Fruit fly (Drosophila melanogaster) whole organism, embryonic: ENCODE measurements around the gene Ilp6.
A peak's percentile ranks its signal among the peaks of the same experiment; 100 is the strongest.

Source experiments
- CG10267 ChIP-seq: fragments of 200-800 bp; sonication (Bioruptor generic); optimal IDR thresholded peaks from 2 replicates; lab custom pipeline; 2018; ENCODE audit warnings: missing biosample characterization, mild to moderate bottlenecking, missing genetic modification characterization, moderate library complexity
- CG11247 ChIP-seq: fragments of 200-800 bp; sonication (Bioruptor generic); IDR thresholded peaks from 2 replicates; pipeline ENCODE4 v1.3.6; 2022; ENCODE audit warnings: missing biosample characterization, missing genetic modification characterization
- CG12942 ChIP-seq: fragments of 200-800 bp; sonication (Bioruptor generic); optimal IDR thresholded peaks from 3 replicates; lab custom pipeline; 2016; ENCODE audit warnings: missing biosample characterization, missing genetic modification characterization
- CG13894 ChIP-seq: fragments of 200-800 bp; sonication (Bioruptor generic); optimal IDR thresholded peaks from 3 replicates; lab custom pipeline; 2018; ENCODE audit warnings: missing biosample characterization, mild to moderate bottlenecking, missing genetic modification characterization, moderate library complexity
- CG14965 ChIP-seq: fragments of 200-800 bp; sonication (Bioruptor generic); optimal IDR thresholded peaks from 2 replicates; lab custom pipeline; 2016; ENCODE audit warnings: missing biosample characterization, missing genetic modification characterization, borderline replicate concordance
- CG15696 ChIP-seq: fragments of 200-800 bp; sonication (Bioruptor generic); optimal IDR thresholded peaks from 2 replicates; lab custom pipeline; 2019; ENCODE audit warnings: missing biosample characterization, mild to moderate bottlenecking, missing genetic modification characterization, moderate library complexity
- CG17359 ChIP-seq: fragments of 200-800 bp; sonication (Bioruptor generic); optimal IDR thresholded peaks from 3 replicates; lab custom pipeline; 2018; ENCODE audit warnings: missing biosample characterization, mild to moderate bottlenecking, missing genetic modification characterization, moderate library complexity
- CG30020 ChIP-seq: fragments of 200-800 bp; optimal IDR thresholded peaks from 2 replicates; lab custom pipeline; 2019; ENCODE audit warnings: missing biosample characterization, mild to moderate bottlenecking, missing genetic modification characterization, moderate library complexity
- CG34376 ChIP-seq: fragments of 200-800 bp; sonication (Bioruptor generic); optimal IDR thresholded peaks from 2 replicates; lab custom pipeline; 2018; ENCODE audit warnings: missing biosample characterization, mild to moderate bottlenecking, missing genetic modification characterization
- CG3847 ChIP-seq: fragments of 200-800 bp; sonication (Bioruptor generic); IDR thresholded peaks from 2 replicates; pipeline ENCODE4 v1.3.6; 2022; ENCODE audit warnings: missing biosample characterization, missing genetic modification characterization
- CG4404 ChIP-seq: fragments of 200-800 bp; sonication (Bioruptor generic); IDR thresholded peaks from 2 replicates; pipeline ENCODE4 v1.3.6; 2022; ENCODE audit warnings: missing biosample characterization, missing genetic modification characterization
- CG4730 ChIP-seq: fragments of 200-800 bp; sonication (Bioruptor generic); IDR thresholded peaks from 2 replicates; pipeline ENCODE4 v1.3.6; 2022; ENCODE audit warnings: missing biosample characterization, missing genetic modification characterization
- CG6683 ChIP-seq: fragments of 200-800 bp; sonication (Bioruptor generic); optimal IDR thresholded peaks from 2 replicates; lab custom pipeline; 2017; ENCODE audit warnings: missing biosample characterization, mild to moderate bottlenecking, missing genetic modification characterization, missing genetic modification reagents
- CG8359 ChIP-seq: fragments of 200-800 bp; sonication (Bioruptor generic); optimal IDR thresholded peaks from 2 replicates; lab custom pipeline; 2017; ENCODE audit warnings: missing biosample characterization, mild to moderate bottlenecking, missing genetic modification characterization, borderline replicate concordance
- CG9215 ChIP-seq: fragments of 200-800 bp; sonication (Bioruptor generic); IDR thresholded peaks from 2 replicates; pipeline ENCODE4 v1.3.6; 2022; ENCODE audit warnings: missing biosample characterization, missing genetic modification characterization
- CG9876 ChIP-seq: fragments of 200-800 bp; sonication (Bioruptor generic); optimal IDR thresholded peaks from 2 replicates; lab custom pipeline; 2016; ENCODE audit warnings: missing biosample characterization, missing genetic modification characterization
- CG9932 ChIP-seq: fragments of 200-800 bp; sonication (Bioruptor generic); IDR thresholded peaks from 2 replicates; pipeline ENCODE4 v1.3.6; 2022; ENCODE audit warnings: missing biosample characterization, missing genetic modification characterization
- Camta ChIP-seq: fragments of 200-800 bp; sonication (Bioruptor generic); optimal IDR thresholded peaks from 2 replicates; lab custom pipeline; 2016; ENCODE audit warnings: missing biosample characterization, missing genetic modification characterization
- D ChIP-seq, 2 experiments: fragments of 200-800 bp in 1 of 2; fragments of >200 bp in 1 of 2; sonication (Bioruptor generic) in 1 of 2; optimal IDR thresholded peaks; 2 replicates in 1 of 2; 3 replicates in 1 of 2; lab custom pipeline; 2017; ENCODE audit warnings: mild to moderate bottlenecking in 1 of 2, missing biosample characterization in 1 of 2, missing genetic modification characterization in 1 of 2, missing genetic modification reagents in 1 of 2
- Dbx ChIP-seq: fragments of 200-800 bp; sonication (Bioruptor generic); IDR thresholded peaks from 3 replicates; pipeline ENCODE4 v1.3.6; 2022; ENCODE audit warnings: missing biosample characterization, missing genetic modification characterization
- Dref ChIP-seq: fragments of 200-800 bp; sonication (Bioruptor generic); IDR thresholded peaks from 2 replicates; pipeline ENCODE4 v1.3.6; 2022; ENCODE audit warnings: missing biosample characterization, missing genetic modification characterization
- Drgx ChIP-seq: fragments of 200-800 bp; sonication (Bioruptor generic); IDR thresholded peaks from 2 replicates; pipeline ENCODE4 v1.3.6; 2022; ENCODE audit warnings: missing biosample characterization, missing genetic modification characterization
- Fer3 ChIP-seq: fragments of 200-800 bp; sonication (Bioruptor generic); optimal IDR thresholded peaks from 2 replicates; lab custom pipeline; 2018; ENCODE audit warnings: missing biosample characterization, mild to moderate bottlenecking, missing genetic modification characterization, moderate library complexity
- HLH3B ChIP-seq: fragments of 200-800 bp; sonication (Bioruptor generic); IDR thresholded peaks from 2 replicates; pipeline ENCODE4 v1.3.6; 2022; ENCODE audit warnings: missing biosample characterization, missing genetic modification characterization
- Hey ChIP-seq: fragments of 200-800 bp; sonication (Bioruptor generic); optimal IDR thresholded peaks from 3 replicates; lab custom pipeline; 2018; ENCODE audit warnings: missing biosample characterization, mild to moderate bottlenecking, missing genetic modification characterization
- Oli ChIP-seq: fragments of 200-800 bp; sonication (Bioruptor generic); optimal IDR thresholded peaks from 2 replicates; lab custom pipeline; 2018; ENCODE audit warnings: missing biosample characterization, mild to moderate bottlenecking, missing genetic modification characterization, moderate library complexity
- Sox100B ChIP-seq: fragments of 200-800 bp; sonication (Bioruptor generic); optimal IDR thresholded peaks from 3 replicates; lab custom pipeline; 2018; ENCODE audit warnings: missing biosample characterization, mild to moderate bottlenecking, missing genetic modification characterization
- Taf1 ChIP-seq: fragments of 200-800 bp; sonication (Bioruptor generic); IDR thresholded peaks from 2 replicates; pipeline ENCODE4 v1.3.6; 2022; ENCODE audit warnings: missing biosample characterization, missing genetic modification characterization
- Trl ChIP-seq, 3 experiments: fragments of >200 bp in 2 of 3; fragments of 200-800 bp in 1 of 3; sonication (Bioruptor generic) in 1 of 3; optimal IDR thresholded peaks; 2 replicates in 1 of 3; 3 replicates in 2 of 3; lab custom pipeline; 2016 to 2017; ENCODE audit warnings: missing biosample characterization in 1 of 3, missing genetic modification characterization in 1 of 3
- cas ChIP-seq: fragments of 200-800 bp; sonication (Bioruptor generic); IDR thresholded peaks from 2 replicates; pipeline ENCODE4 v1.3.6; 2022; ENCODE audit warnings: missing biosample characterization, missing genetic modification characterization
- ci ChIP-seq: fragments of 200-800 bp; sonication (Bioruptor generic); IDR thresholded peaks from 3 replicates; pipeline ENCODE4 v1.3.6; 2022; ENCODE audit warnings: missing biosample characterization, missing genetic modification characterization
- dysf ChIP-seq: fragments of 200-800 bp; sonication (Bioruptor generic); IDR thresholded peaks from 3 replicates; pipeline ENCODE4 v1.3.6; 2022; ENCODE audit warnings: missing biosample characterization, missing genetic modification characterization
- ftz-f1 ChIP-seq: fragments of 200-800 bp; sonication (Bioruptor generic); optimal IDR thresholded peaks from 2 replicates; lab custom pipeline; 2016; ENCODE audit warnings: missing biosample characterization, missing genetic modification characterization
- gem ChIP-seq: fragments of 200-800 bp; sonication (Bioruptor generic); optimal IDR thresholded peaks from 2 replicates; lab custom pipeline; 2019; ENCODE audit warnings: missing biosample characterization, mild to moderate bottlenecking, missing genetic modification characterization, moderate library complexity
- gro ChIP-seq: fragments of 200-800 bp; sonication (Bioruptor generic); optimal IDR thresholded peaks from 2 replicates; lab custom pipeline; 2016; ENCODE audit warnings: missing biosample characterization, missing genetic modification characterization
- gsb ChIP-seq: fragments of 200-800 bp; sonication (Bioruptor generic); IDR thresholded peaks from 2 replicates; pipeline ENCODE4 v1.3.6; 2022; ENCODE audit warnings: missing biosample characterization, missing genetic modification characterization
- gsb-n ChIP-seq: fragments of 200-800 bp; sonication (Bioruptor generic); optimal IDR thresholded peaks from 3 replicates; lab custom pipeline; 2018; ENCODE audit warnings: missing biosample characterization, mild to moderate bottlenecking, missing genetic modification characterization
- her ChIP-seq: fragments of 200-800 bp; sonication (Bioruptor generic); optimal IDR thresholded peaks from 2 replicates; lab custom pipeline; 2016; ENCODE audit warnings: missing biosample characterization, missing genetic modification characterization
- onecut ChIP-seq: fragments of 200-800 bp; sonication (Bioruptor generic); IDR thresholded peaks from 2 replicates; pipeline ENCODE4 v1.3.6; 2022; ENCODE audit warnings: missing biosample characterization, missing genetic modification characterization
- pnt ChIP-seq: fragments of 200-800 bp; sonication (Bioruptor generic); optimal IDR thresholded peaks from 3 replicates; lab custom pipeline; 2016; ENCODE audit warnings: missing biosample characterization, missing genetic modification characterization
- pros ChIP-seq: fragments of 200-800 bp; sonication (Bioruptor generic); optimal IDR thresholded peaks from 3 replicates; lab custom pipeline; 2019; ENCODE audit warnings: missing biosample characterization, mild to moderate bottlenecking, missing genetic modification characterization, moderate library complexity
- scrt ChIP-seq: fragments of 200-800 bp; sonication (Bioruptor generic); optimal IDR thresholded peaks from 2 replicates; lab custom pipeline; 2018; ENCODE audit warnings: missing biosample characterization, mild to moderate bottlenecking, missing genetic modification characterization, moderate library complexity
- sima ChIP-seq: fragments of 200-800 bp; sonication (Bioruptor generic); optimal IDR thresholded peaks from 2 replicates; lab custom pipeline; 2016; ENCODE audit warnings: missing biosample characterization, missing genetic modification characterization
- sob ChIP-seq: fragments of 200-800 bp; sonication (Bioruptor generic); IDR thresholded peaks from 2 replicates; pipeline ENCODE4 v1.3.6; 2022; ENCODE audit warnings: missing biosample characterization, missing genetic modification characterization
- sqz ChIP-seq: fragments of 200-800 bp; sonication (Bioruptor generic); optimal IDR thresholded peaks from 3 replicates; lab custom pipeline; 2018; ENCODE audit warnings: missing biosample characterization, mild to moderate bottlenecking, missing genetic modification characterization
- vfl ChIP-seq: fragments of 200-800 bp; sonication (Bioruptor generic); optimal IDR thresholded peaks from 2 replicates; lab custom pipeline; 2016; ENCODE audit warnings: missing biosample characterization, missing genetic modification characterization
- wor ChIP-seq: fragments of 200-800 bp; sonication (Bioruptor generic); IDR thresholded peaks from 2 replicates; pipeline ENCODE4 v1.3.6; 2022; ENCODE audit warnings: missing biosample characterization, missing genetic modification characterization
- zf30C ChIP-seq: fragments of 200-800 bp; sonication (Bioruptor generic); optimal IDR thresholded peaks from 3 replicates; lab custom pipeline; 2018; ENCODE audit warnings: missing biosample characterization, mild to moderate bottlenecking, missing genetic modification characterization
- zfh1 ChIP-seq: fragments of 200-800 bp; sonication (Bioruptor generic); IDR thresholded peaks from 3 replicates; pipeline ENCODE4 v1.3.6; 2022; ENCODE audit warnings: missing biosample characterization, missing genetic modification characterization

Ilp6 gene

dm6 chrX:2303771-2304513 lies 30.5 kb downstream of the Ilp6 start (continued):
- TF ChIP-seq her (GFP tag; lab: Kevin White, UChicago) (peak; percentile 91), gsb (GFP tag; lab: Robert Waterston, UW) (peak; percentile 69), CG8359 (GFP tag; lab: Kevin White, UChicago) (peak; percentile 35), gro (GFP tag; lab: Kevin White, UChicago) (peak; percentile 94), CG4404 (GFP tag; lab: Robert Waterston, UW) (peak; percentile 79), Drgx (peak; percentile 76; the same call in 1 of the 2 replicates), sqz (GFP tag; lab: Kevin White, UChicago) (peak; percentile 100), CG13894 (tag; lab: Kevin White, UChicago) (peak; percentile 64), dysf (peak; percentile 86), cas (GFP tag; lab: Robert Waterston, UW) (no peak), CG9215 (GFP tag; lab: Robert Waterston, UW) (peak; percentile 68), CG3847 (peak; percentile 87), zf30C (GFP tag; lab: Kevin White, UChicago) (no peak), CG9876 (GFP tag; lab: Kevin White, UChicago) (peak; percentile 83), CG34376 (GFP tag; lab: Kevin White, UChicago) (peak; percentile 87), wor (GFP tag; lab: Robert Waterston, UW) (peak; percentile 75), Hey (tag; lab: Kevin White, UChicago) (peak; percentile 75), Taf1 (GFP tag; lab: Robert Waterston, UW) (no peak; the same call in 1 of the 2 replicates), Dbx (peak; percentile 85), Oli (peak; percentile 90), Sox100B (peak; percentile 85), CG11247 (GFP tag; lab: Robert Waterston, UW) (peak; percentile 55; the same call in 1 of the 2 replicates), pnt (GFP tag; lab: Kevin White, UChicago) (peak; percentile 80), pros (GFP tag; lab: Kevin White, UChicago) (peak; percentile 89), CG14965 (peak; percentile 60), gsb-n (peak; percentile 86), D (optimal IDR thresholded peaks at IDR 0.05; lab: Kevin White, UChicago) (peak; percentile 28), D (GFP tag; optimal IDR thresholded peaks at IDR 0.05; lab: Kevin White, UChicago) (peak; percentile 86), vfl (GFP tag; lab: Kevin White, UChicago) (peak; percentile 86), CG6683 (GFP tag; lab: Kevin White, UChicago) (peak; percentile 78), HLH3B (GFP tag; lab: Robert Waterston, UW) (peak; percentile 87), CG12942 (peak; percentile 77), CG30020 (tag; lab: Kevin White, UChicago) (peak; percentile 30), ftz-f1 (GFP tag; lab: Kevin White, UChicago) (peak; percentile 73), CG10267 (peak; percentile 79), CG15696 (peak; percentile 81), ci (GFP tag; lab: Robert Waterston, UW) (peak; percentile 84), sob (GFP tag; lab: Robert Waterston, UW) (peak; percentile 84), scrt (GFP tag; lab: Kevin White, UChicago) (peak; percentile 91), gem (peak; percentile 92), CG17359 (tag; lab: Kevin White, UChicago) (peak; percentile 86), Fer3 (tag; lab: Kevin White, UChicago) (peak; percentile 83), Dref (GFP tag; lab: Robert Waterston, UW) (no peak), Camta (GFP tag; lab: Kevin White, UChicago) (peak; percentile 72), sima (GFP tag; lab: Kevin White, UChicago) (peak; percentile 52), Trl (optimal IDR thresholded peaks at IDR 0.05; lab: Kevin White, UChicago) (peak; percentile 90), Trl (GFP tag; optimal IDR thresholded peaks at IDR 0.05; lab: Kevin White, UChicago) (peak; percentile 87), CG9932 (GFP tag; lab: Robert Waterston, UW) (peak; percentile 86), onecut (peak; percentile 75), zfh1 (GFP tag; lab: Robert Waterston, UW) (peak; percentile 83), CG4730 (peak; percentile 46; the same call in 1 of the 2 replicates)
